Worm (Caenorhabditis elegans) whole organism, L3 larva: ENCODE results near the gene T04B8.1.

ENCODE experiments used
- daf-12 ChIP-seq: fragments of 150-350 bp; optimal IDR thresholded peaks from 2 replicates; lab custom pipeline; 2014; ENCODE audit warnings: missing biosample characterization, missing genetic modification reagents, missing genetic modification characterization
- elt-1 ChIP-seq: fragments of 150-350 bp; optimal IDR thresholded peaks from 2 replicates; lab custom pipeline; 2014; ENCODE audit warnings: missing biosample characterization, missing genetic modification characterization
- fkh-10 ChIP-seq: sonication (generic microtip); optimal IDR thresholded peaks from 2 replicates; lab custom pipeline; 2017; ENCODE audit warnings: missing biosample characterization, missing genetic modification reagents, missing genetic modification characterization
- sea-2 ChIP-seq: fragments of 150-350 bp; sonication (generic microtip); optimal IDR thresholded peaks from 4 replicates; lab custom pipeline; 2014; ENCODE audit warnings: missing biosample characterization, missing genetic modification reagents, missing genetic modification characterization
- unc-39 ChIP-seq: sonication (generic microtip); optimal IDR thresholded peaks from 4 replicates; lab custom pipeline; 2017; ENCODE audit warnings: missing biosample characterization, missing genetic modification characterization

DNA sequence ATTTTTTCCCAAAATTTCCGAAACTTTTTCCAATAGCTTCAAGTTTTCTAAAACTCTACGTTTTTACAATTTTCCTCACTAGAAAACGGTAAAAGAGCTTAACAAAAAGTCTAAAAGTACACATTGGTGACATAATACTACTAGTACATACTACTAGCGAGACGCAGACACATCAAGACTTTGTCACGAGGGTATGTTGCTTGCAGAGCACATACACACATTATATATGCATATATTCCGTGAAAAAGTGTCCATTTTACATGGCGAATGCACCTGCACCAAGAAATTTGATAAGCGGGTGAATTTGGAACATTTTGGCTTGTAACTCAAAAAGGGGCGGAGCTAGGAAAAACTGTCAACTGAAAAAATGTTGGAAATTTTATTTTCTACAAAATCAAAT is 32.8 kb upstream of the T04B8.1 start:
- TF ChIP-seq daf-12 (no peak), fkh-10 (GFP tag; lab: Kevin White, UChicago) (no peak), unc-39 (no peak), sea-2 (GFP tag; lab: Kevin White, UChicago) (no peak), elt-1 (tag; lab: Kevin White, UChicago) (no peak)
